Worm (Caenorhabditis elegans) whole organism, late embryonic: ENCODE data around the gene C46E10.8.

Experiments
- dmd-4 ChIP-seq: sonication (generic microtip); optimal IDR thresholded peaks from 2 replicates; lab custom pipeline; 2016; ENCODE audit warnings: borderline replicate concordance, missing genetic modification characterization, missing compliant biosample characterization
- pha-4 ChIP-seq: fragments of 150-350 bp; optimal IDR thresholded peaks from 2 replicates; lab custom pipeline; 2018; ENCODE audit warnings: missing biosample characterization, missing genetic modification reagents, missing genetic modification characterization

DNA sequence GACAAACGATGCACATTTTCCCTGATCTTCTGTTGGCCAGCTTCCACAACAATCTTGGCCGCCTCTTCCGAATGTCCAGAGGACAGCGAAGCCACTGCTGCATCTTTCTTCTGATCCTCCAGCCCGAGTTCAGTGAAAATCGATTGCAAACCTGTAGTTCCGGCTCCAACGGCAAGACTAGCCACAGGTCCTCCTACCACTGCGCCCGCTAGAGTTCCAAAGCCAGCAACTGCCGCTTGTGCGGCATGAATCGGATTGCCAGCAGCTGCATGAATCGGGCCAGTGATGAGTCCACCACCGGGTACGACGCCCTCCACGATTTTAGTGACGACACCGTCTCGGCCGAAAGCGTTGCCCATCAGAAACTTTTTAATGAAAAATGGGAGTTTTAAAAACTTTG, 39.6 kb downstream of the C46E10.8 start, which contains the start of gene ifas-1:
- no peak for TF ChIP-seq pha-4
- no peak for TF ChIP-seq dmd-4 (tag; lab: Kevin White, UChicago)
